Worm (Caenorhabditis elegans): ENCODE results near the gene srlf-35.
A peak's percentile ranks its signal among the peaks of the same experiment; 100 is the strongest.

The srlf-35 gene

ce11 chrV:465355-465754 lies 38.5 kb upstream of the srlf-35 start:
- TF ChIP-seq nhr-111 (GFP tag; optimal IDR thresholded peaks at IDR 0.05) (no peak), nhr-237 (tag; optimal IDR thresholded peaks at IDR 0.05) (no peak), hlh-30 (tag; optimal IDR thresholded peaks at IDR 0.05; ENCODE audit: insufficient read depth) (peak; percentile 20), mdl-1 (tag; optimal IDR thresholded peaks at IDR 0.05) (peak in 1 of 2 experiments; percentile 2), Y5F2A.4 (GFP tag; optimal IDR thresholded peaks at IDR 0.05) (no peak), unc-62 (GFP tag; optimal IDR thresholded peaks at IDR 0.05 in 1 of 2) (peak in 1 of 2 experiments; percentile 73), unc-62 (tag; optimal IDR thresholded peaks at IDR 0.05) (no peak), mxl-3 (GFP tag; optimal IDR thresholded peaks at IDR 0.05) (peak; percentile 3), dmd-6 (GFP tag; IDR thresholded peaks at IDR 0.05) (no peak), nhr-10 (tag; optimal IDR thresholded peaks at IDR 0.05) (no peak), egl-43 (GFP tag; IDR thresholded peaks at IDR 0.05) (no peak), nhr-102 (tag; optimal IDR thresholded peaks at IDR 0.05) (no peak), nhr-42 (GFP tag; IDR thresholded peaks at IDR 0.05) (no peak), nhr-28 (tag; optimal IDR thresholded peaks at IDR 0.05) (peak; percentile 46), aly-2 (tag; optimal IDR thresholded peaks at IDR 0.05) (no peak), ztf-7 (tag; optimal IDR thresholded peaks at IDR 0.05) (no peak), duxl-1 (tag; optimal IDR thresholded peaks at IDR 0.05; ENCODE audit: poor library complexity) (peak; percentile 23), snpc-4 (tag; optimal IDR thresholded peaks at IDR 0.05) (no peak), lir-3 (tag; optimal IDR thresholded peaks at IDR 0.05) (no peak), unc-130 (GFP tag; optimal IDR thresholded peaks at IDR 0.05) (no peak), daf-12 (tag; optimal IDR thresholded peaks at IDR 0.05) (no peak)

- TF ChIP-seq dve-1 (tag; optimal IDR thresholded peaks at IDR 0.05; ENCODE audit: insufficient read depth) (peak; percentile 4), unc-62 (GFP tag; optimal IDR thresholded peaks at IDR 0.05 in 1 of 2) (peak in 1 of 2 experiments; percentile 73), unc-62 (tag; optimal IDR thresholded peaks at IDR 0.05) (no peak), set-16 (GFP tag; IDR thresholded peaks at IDR 0.05) (no peak)
These were observed 36.3 kb upstream of the srlf-35 start for ce11 chrV:467507-467906.

- no peak for TF ChIP-seq lsy-2 (tag; optimal IDR thresholded peaks at IDR 0.05)
- TF ChIP-seq nhr-25 (tag; optimal IDR thresholded peaks at IDR 0.05; ENCODE audit: borderline replicate concordance, insufficient read depth) = no peak
- TF ChIP-seq ceh-44 (GFP tag; IDR thresholded peaks at IDR 0.05) = no peak
- TF ChIP-seq D1046.2 (GFP tag; IDR thresholded peaks at IDR 0.05) = no peak
These were observed 35.4 kb upstream of the srlf-35 start, which contains the start of gene srbc-57 for ce11 chrV:468460-468859. Gene srbc-57 (minus strand): TSS chrV:468560.

- TF ChIP-seq lin-38 (GFP tag; IDR thresholded peaks at IDR 0.05) (no peak), nhr-77 (tag; optimal IDR thresholded peaks at IDR 0.05) (no peak), mes-2 (tag; optimal IDR thresholded peaks at IDR 0.05; ENCODE audit: poor library complexity, severe bottlenecking) (no peak), egl-27 (tag; optimal IDR thresholded peaks at IDR 0.05) (no peak), T20F7.1 (GFP tag; optimal IDR thresholded peaks at IDR 0.05) (no peak), lin-29 (GFP tag; IDR thresholded peaks at IDR 0.05) (no peak), tra-1 (GFP tag; IDR thresholded peaks at IDR 0.05) (no peak), Y5F2A.4 (GFP tag; optimal IDR thresholded peaks at IDR 0.05) (no peak), spr-1 (tag; optimal IDR thresholded peaks at IDR 0.05) (no peak), nhr-102 (tag; optimal IDR thresholded peaks at IDR 0.05) (no peak), nhr-25 (tag; optimal IDR thresholded peaks at IDR 0.05; ENCODE audit: borderline replicate concordance, insufficient read depth) (no peak), duxl-1 (tag; optimal IDR thresholded peaks at IDR 0.05; ENCODE audit: poor library complexity) (no peak), fkh-10 (GFP tag; optimal IDR thresholded peaks at IDR 0.05) (no peak)
These were observed 31.2 kb upstream of the srlf-35 start, which contains the start of gene srt-31 for ce11 chrV:472589-472988. Gene srt-31 (plus strand): TSS chrV:472889.
